Worm (Caenorhabditis elegans): Measurements from ENCODE around the gene T05A8.2.

DNA sequence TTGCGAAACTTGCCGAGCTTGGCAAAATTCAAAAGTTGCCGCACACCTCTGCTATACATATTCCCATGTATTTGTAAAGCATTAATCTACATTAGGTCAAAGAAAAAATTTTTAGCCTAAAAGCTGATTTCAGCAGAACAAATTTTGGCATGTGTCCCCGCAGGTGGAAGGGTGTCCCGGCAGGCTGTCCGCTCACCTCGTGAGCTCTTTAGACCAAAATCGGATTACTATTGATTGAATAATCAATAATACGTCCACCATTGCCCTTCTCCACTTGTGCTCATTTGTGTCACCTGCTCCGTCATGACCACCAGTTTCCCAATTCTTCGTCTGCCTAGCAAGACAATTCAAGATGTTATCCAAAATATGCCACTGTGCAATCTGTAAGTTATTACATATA, 47.7 kb upstream of the T05A8.2 start, which contains the start of gene fbxb-107:
- TF ChIP-seq mbf-1 (tag; optimal IDR thresholded peaks at IDR 0.05) = no peak
- TF ChIP-seq blmp-1 (tag; optimal IDR thresholded peaks at IDR 0.05; ENCODE audit: insufficient read depth) = no peak
- no peak for TF ChIP-seq unc-62 (GFP tag; optimal IDR thresholded peaks at IDR 0.05)
- TF ChIP-seq elt-3 (tag; optimal IDR thresholded peaks at IDR 0.05) = no peak
- TF ChIP-seq nhr-25 (tag; optimal IDR thresholded peaks at IDR 0.05) = no peak
- no peak for TF ChIP-seq snpc-4 (tag; optimal IDR thresholded peaks at IDR 0.05)
- TF ChIP-seq egl-27 (tag; optimal IDR thresholded peaks at IDR 0.05) = no peak
- TF ChIP-seq ztf-11 (tag; optimal IDR thresholded peaks at IDR 0.05) = no peak
- TF ChIP-seq nhr-23 (tag; optimal IDR thresholded peaks at IDR 0.05) = no peak
- no peak for TF ChIP-seq ceh-16 (tag; optimal IDR thresholded peaks at IDR 0.05)
- TF ChIP-seq lsy-2 (tag; optimal IDR thresholded peaks at IDR 0.05) = no peak
